Fruit fly (Drosophila melanogaster): Measurements from ENCODE around the gene Pomp.

Gene Pomp

dm6 chr2L:20822489-20823195, 35.2 kb downstream of the Pomp start, which contains the start of gene CG9331 (continued):
- TF ChIP-seq lilli (GFP tag; optimal IDR thresholded peaks at IDR 0.05) (no peak), CG5180 (GFP tag; optimal IDR thresholded peaks at IDR 0.05) (no peak), CG12769 (tag; optimal IDR thresholded peaks at IDR 0.05) (peak; percentile 33), Oli (tag; optimal IDR thresholded peaks at IDR 0.05) (no peak), croc (GFP tag; conservative IDR thresholded peaks at IDR 0.05) (no peak), pum (GFP tag; optimal IDR thresholded peaks at IDR 0.05) (no peak), NfI (GFP tag; optimal IDR thresholded peaks at IDR 0.05) (no peak), Jarid2 (GFP tag; optimal IDR thresholded peaks at IDR 0.05) (no peak), Dref (GFP tag; IDR thresholded peaks at IDR 0.05) (no peak), Hr39 (optimal IDR thresholded peaks at IDR 0.05) (no peak), CG2678 (tag; optimal IDR thresholded peaks at IDR 0.05) (no peak), CG11247 (GFP tag; IDR thresholded peaks at IDR 0.05) (no peak), fd96Cb (tag; optimal IDR thresholded peaks at IDR 0.05) (no peak), CG2116 (GFP tag; optimal IDR thresholded peaks at IDR 0.05) (no peak), gce (GFP tag; IDR thresholded peaks at IDR 0.05) (no peak), Dip3 (GFP tag; optimal IDR thresholded peaks at IDR 0.05) (no peak), E2f2 (GFP tag; IDR thresholded peaks at IDR 0.05) (0 out of 2 replicates have a peak, but pooled peaks have one; percentile 7), Mrtf (GFP tag; IDR thresholded peaks at IDR 0.05) (no peak), CG17829 (tag; optimal IDR thresholded peaks at IDR 0.05) (peak; percentile 87), CG9727 (GFP tag; optimal IDR thresholded peaks at IDR 0.05) (no peak), CG15269 (tag; optimal IDR thresholded peaks at IDR 0.05) (no peak), BEAF-32 (GFP tag; optimal IDR thresholded peaks at IDR 0.05) (peak; percentile 25), H15 (GFP tag; IDR thresholded peaks at IDR 0.05) (no peak), CrebB (tag; optimal IDR thresholded peaks at IDR 0.05) (no peak), CG11560 (tag; IDR thresholded peaks at IDR 0.05) (no peak), CG6683 (GFP tag; optimal IDR thresholded peaks at IDR 0.05) (no peak), CG6254 (GFP tag; optimal IDR thresholded peaks at IDR 0.05) (peak; percentile 36), Max (GFP tag; optimal IDR thresholded peaks at IDR 0.05) (no peak), onecut (GFP tag; IDR thresholded peaks at IDR 0.05) (no peak), sim (GFP tag; IDR thresholded peaks at IDR 0.05) (no peak), dysf (GFP tag; IDR thresholded peaks at IDR 0.05) (no peak), CG17328 (GFP tag; IDR thresholded peaks at IDR 0.05) (no peak), amos (GFP tag; IDR thresholded peaks at IDR 0.05; ENCODE audit: partially characterized antibody) (no peak), CG13296 (GFP tag; optimal IDR thresholded peaks at IDR 0.05) (no peak), chif (GFP tag; optimal IDR thresholded peaks at IDR 0.05) (no peak), CG10979 (tag; optimal IDR thresholded peaks at IDR 0.05) (no peak), Sry-β (GFP tag; optimal IDR thresholded peaks at IDR 0.05) (no peak), tna (GFP tag; IDR thresholded peaks at IDR 0.05; ENCODE audit: partially characterized antibody) (peak; percentile 46; the same call in 1 of the 2 replicates), CG11696 (GFP tag; IDR thresholded peaks at IDR 0.05) (no peak), mirr (GFP tag; optimal IDR thresholded peaks at IDR 0.05) (peak; percentile 74), cwo (GFP tag; optimal IDR thresholded peaks at IDR 0.05) (no peak), CG3847 (GFP tag; IDR thresholded peaks at IDR 0.05) (no peak), toy (GFP tag; IDR thresholded peaks at IDR 0.05) (no peak), CG6765 (GFP tag; optimal IDR thresholded peaks at IDR 0.05) (no peak), jigr1 (GFP tag; IDR thresholded peaks at IDR 0.05) (no peak), kah (GFP tag; optimal IDR thresholded peaks at IDR 0.05) (no peak), HLH4C (GFP tag; IDR thresholded peaks at IDR 0.05; ENCODE audit: partially characterized antibody) (peak; percentile 48; the same call in 1 of the 3 replicates), CG7372 (GFP tag; IDR thresholded peaks at IDR 0.05) (no peak), pnt (GFP tag; optimal IDR thresholded peaks at IDR 0.05) (no peak), CG12942 (GFP tag; optimal IDR thresholded peaks at IDR 0.05) (no peak)
